Worm (Caenorhabditis elegans) whole organism, young adult: Measurements from ENCODE around the gene Y38F1A.4.
A peak's percentile ranks its signal among the peaks of the same experiment; 100 is the strongest.

ENCODE experiments used
- B0019.2 ChIP-seq: fragments of 200-800 bp; sonication (Bioruptor generic); conservative IDR thresholded peaks from 2 replicates; pipeline ENCODE4 v1.3.6; 2022; ENCODE audit warnings: missing genetic modification reagents, missing genetic modification characterization, missing compliant biosample characterization
- B0261.1 ChIP-seq: sonication (generic microtip); optimal IDR thresholded peaks from 2 replicates; lab custom pipeline; 2016; ENCODE audit warnings: mild to moderate bottlenecking, missing genetic modification characterization, moderate library complexity, missing compliant biosample characterization
- B0336.3 ChIP-seq: fragments of 200-800 bp; sonication (Bioruptor generic); IDR thresholded peaks from 2 replicates; pipeline ENCODE4 v1.3.6; 2022; ENCODE audit warnings: missing genetic modification characterization, missing compliant biosample characterization
- C06A6.2 ChIP-seq: fragments of 200-800 bp; sonication (Bioruptor generic); conservative IDR thresholded peaks from 2 replicates; pipeline ENCODE4 v1.3.6; 2022; ENCODE audit warnings: missing genetic modification characterization, missing compliant biosample characterization
- D2030.7 ChIP-seq: fragments of 200-800 bp; sonication (Bioruptor generic); IDR thresholded peaks from 2 replicates; pipeline ENCODE4 v1.3.6; 2022; ENCODE audit warnings: missing genetic modification reagents, missing genetic modification characterization, missing compliant biosample characterization
- F33H1.4 ChIP-seq: fragments of 200-800 bp; sonication (Bioruptor generic); IDR thresholded peaks from 2 replicates; pipeline ENCODE4 v1.3.6; 2022; ENCODE audit warnings: missing genetic modification reagents, missing genetic modification characterization, missing compliant biosample characterization
- F37B4.10 ChIP-seq: fragments of 200-800 bp; sonication (Bioruptor generic); IDR thresholded peaks from 2 replicates; pipeline ENCODE4 v1.3.6; 2022; ENCODE audit warnings: missing genetic modification characterization, missing compliant biosample characterization
- F49E8.2 ChIP-seq: sonication (generic microtip); optimal IDR thresholded peaks from 3 replicates; lab custom pipeline; 2017; ENCODE audit warnings: missing genetic modification characterization, mild to moderate bottlenecking, missing compliant biosample characterization, antibody characterized with exemption, moderate library complexity; ENCODE audit not compliant: insufficient read depth
- F52B5.7 ChIP-seq: sonication (generic microtip); optimal IDR thresholded peaks from 2 replicates; lab custom pipeline; 2016; ENCODE audit warnings: mild to moderate bottlenecking, missing genetic modification characterization, missing compliant biosample characterization
- F57C9.4 ChIP-seq: sonication (generic microtip); optimal IDR thresholded peaks from 2 replicates; lab custom pipeline; 2017; ENCODE audit warnings: mild to moderate bottlenecking, missing genetic modification characterization, missing compliant biosample characterization
- K12H6.12 ChIP-seq: fragments of 200-800 bp; sonication (Bioruptor generic); optimal IDR thresholded peaks from 2 replicates; lab custom pipeline; 2018; ENCODE audit warnings: mild to moderate bottlenecking, missing genetic modification characterization, missing compliant biosample characterization
- T07F8.4 ChIP-seq: sonication (generic microtip); optimal IDR thresholded peaks from 2 replicates; lab custom pipeline; 2016; ENCODE audit warnings: mild to moderate bottlenecking, missing genetic modification characterization, moderate library complexity, missing compliant biosample characterization
- Y53F4B.3 ChIP-seq: fragments of 200-800 bp; sonication (Bioruptor generic); IDR thresholded peaks from 2 replicates; pipeline ENCODE4 v1.3.6; 2022; ENCODE audit warnings: missing genetic modification reagents, missing genetic modification characterization, missing compliant biosample characterization
- Y53G8AR.9 ChIP-seq: fragments of 200-800 bp; sonication (Bioruptor generic); conservative IDR thresholded peaks from 2 replicates; pipeline ENCODE4 v1.3.6; 2022; ENCODE audit warnings: missing genetic modification reagents, missing genetic modification characterization, missing compliant biosample characterization
- Y56A3A.18 ChIP-seq: fragments of 200-800 bp; sonication (Bioruptor generic); IDR thresholded peaks from 2 replicates; pipeline ENCODE4 v1.3.6; 2022; ENCODE audit warnings: missing genetic modification reagents, missing genetic modification characterization, missing compliant biosample characterization
- Y67H2A.10 ChIP-seq: fragments of 200-800 bp; sonication (Bioruptor generic); conservative IDR thresholded peaks from 2 replicates; pipeline ENCODE4 v1.3.6; 2022; ENCODE audit warnings: missing genetic modification reagents, missing genetic modification characterization, missing compliant biosample characterization
- Y79H2A.3 ChIP-seq: fragments of 200-800 bp; sonication (Bioruptor generic); conservative IDR thresholded peaks from 2 replicates; pipeline ENCODE4 v1.3.6; 2022; ENCODE audit warnings: missing genetic modification reagents, missing genetic modification characterization, missing compliant biosample characterization
- athp-1 ChIP-seq: sonication (generic microtip); optimal IDR thresholded peaks from 2 replicates; lab custom pipeline; 2017; ENCODE audit warnings: mild to moderate bottlenecking, missing genetic modification characterization, missing compliant biosample characterization
- cebp-1 ChIP-seq, 2 experiments: fragments of 200-800 bp in 1 of 2; sonication (Bioruptor generic) in 1 of 2; sonication (generic microtip) in 1 of 2; IDR thresholded peaks in 1 of 2; optimal IDR thresholded peaks in 1 of 2; 2 replicates each; pipeline versions ENCODE4 v1.3.6 to Lab custom; 2017 to 2022; ENCODE audit warnings: missing compliant biosample characterization in 2 of 2, missing genetic modification characterization in 2 of 2, mild to moderate bottlenecking in 1 of 2, missing genetic modification reagents in 1 of 2, moderate library complexity in 1 of 2
- ceh-27 ChIP-seq: fragments of 200-800 bp; sonication (Bioruptor generic); optimal IDR thresholded peaks from 2 replicates; lab custom pipeline; 2018; ENCODE audit warnings: mild to moderate bottlenecking, missing genetic modification characterization, moderate library complexity, missing compliant biosample characterization
- ceh-40 ChIP-seq: fragments of 200-800 bp; sonication (Bioruptor generic); IDR thresholded peaks from 2 replicates; pipeline ENCODE4 v1.3.6; 2022; ENCODE audit warnings: missing genetic modification characterization, missing compliant biosample characterization
- ceh-58 ChIP-seq: fragments of 200-800 bp; sonication (Bioruptor generic); IDR thresholded peaks from 2 replicates; pipeline ENCODE4 v1.3.6; 2022; ENCODE audit warnings: missing genetic modification characterization, missing compliant biosample characterization
- chd-7 ChIP-seq: sonication (generic microtip); optimal IDR thresholded peaks from 2 replicates; lab custom pipeline; 2016; ENCODE audit warnings: mild to moderate bottlenecking, missing genetic modification characterization, moderate library complexity, missing compliant biosample characterization
- dpl-1 ChIP-seq: fragments of 150-350 bp; optimal IDR thresholded peaks from 2 replicates; lab custom pipeline; 2014; ENCODE audit warnings: missing biosample characterization, missing genetic modification reagents, missing genetic modification characterization
- efl-1 ChIP-seq: fragments of 150-350 bp; optimal IDR thresholded peaks from 2 replicates; lab custom pipeline; 2014; ENCODE audit warnings: missing biosample characterization, missing genetic modification reagents, missing genetic modification characterization
- egl-18 ChIP-seq: fragments of 200-800 bp; sonication (Bioruptor generic); IDR thresholded peaks from 2 replicates; pipeline ENCODE4 v1.3.6; 2022; ENCODE audit warnings: missing genetic modification reagents, missing genetic modification characterization, missing compliant biosample characterization
- gei-17 ChIP-seq: fragments of 200-800 bp; sonication (Bioruptor generic); optimal IDR thresholded peaks from 2 replicates; lab custom pipeline; 2018; ENCODE audit warnings: mild to moderate bottlenecking, missing genetic modification characterization, missing compliant biosample characterization
- lag-1 ChIP-seq: fragments of 200-800 bp; sonication (Bioruptor generic); IDR thresholded peaks from 2 replicates; pipeline ENCODE4 v1.3.6; 2022; ENCODE audit warnings: missing genetic modification reagents, missing genetic modification characterization, missing compliant biosample characterization
- let-526 ChIP-seq: fragments of 200-800 bp; sonication (Bioruptor generic); IDR thresholded peaks from 2 replicates; pipeline ENCODE4 v1.3.6; 2022; ENCODE audit warnings: missing genetic modification reagents, missing genetic modification characterization, missing compliant biosample characterization
- lin-26 ChIP-seq: fragments of 200-800 bp; sonication (Bioruptor generic); IDR thresholded peaks from 2 replicates; pipeline ENCODE4 v1.3.6; 2022; ENCODE audit warnings: missing genetic modification reagents, missing genetic modification characterization, missing compliant biosample characterization
- lin-40 ChIP-seq: sonication (generic microtip); optimal IDR thresholded peaks from 2 replicates; lab custom pipeline; 2016; ENCODE audit warnings: missing genetic modification characterization, mild to moderate bottlenecking, missing compliant biosample characterization, missing genotype, missing genetic modification reagents
- lsy-27 ChIP-seq: sonication (generic microtip); optimal IDR thresholded peaks from 2 replicates; lab custom pipeline; 2017; ENCODE audit warnings: missing genetic modification characterization, mild to moderate bottlenecking, missing compliant biosample characterization, antibody characterized with exemption, missing genotype, borderline replicate concordance; ENCODE audit not compliant: insufficient read depth
- madf-8 ChIP-seq: fragments of 200-800 bp; sonication (Bioruptor generic); conservative IDR thresholded peaks from 2 replicates; pipeline ENCODE4 v1.3.6; 2022; ENCODE audit warnings: missing genetic modification reagents, missing genetic modification characterization, missing compliant biosample characterization
- nhr-80 ChIP-seq: sonication (generic microtip); optimal IDR thresholded peaks from 2 replicates; lab custom pipeline; 2016; ENCODE audit warnings: missing genetic modification characterization, missing compliant biosample characterization
- pbrm-1 ChIP-seq: fragments of 200-800 bp; sonication (Bioruptor generic); IDR thresholded peaks from 2 replicates; pipeline ENCODE4 v1.3.6; 2022; ENCODE audit warnings: missing genetic modification reagents, missing genetic modification characterization, missing compliant biosample characterization
- rec-8 ChIP-seq, 2 experiments: sonication (generic microtip); optimal IDR thresholded peaks; 2 replicates each; lab custom pipeline; 2016; ENCODE audit warnings: mild to moderate bottlenecking in 2 of 2, missing genetic modification characterization in 2 of 2, missing genetic modification reagents in 2 of 2, missing genotype in 2 of 2, missing biosample characterization in 1 of 2, missing compliant biosample characterization in 1 of 2, moderate library complexity in 1 of 2
- repo-1 ChIP-seq: sonication (generic microtip); optimal IDR thresholded peaks from 2 replicates; lab custom pipeline; 2017; ENCODE audit warnings: mild to moderate bottlenecking, missing genetic modification characterization, missing compliant biosample characterization
- sdz-38 ChIP-seq: sonication (generic microtip); optimal IDR thresholded peaks from 2 replicates; lab custom pipeline; 2016; ENCODE audit warnings: missing genotype, missing genetic modification characterization, missing compliant biosample characterization
- snpc-1.3 ChIP-seq: sonication (generic microtip); optimal IDR thresholded peaks from 2 replicates; lab custom pipeline; 2017; ENCODE audit warnings: missing genetic modification characterization, mild to moderate bottlenecking, missing compliant biosample characterization, antibody characterized with exemption, moderate library complexity, missing genotype, missing genetic modification reagents; ENCODE audit not compliant: insufficient read depth
- somi-1 ChIP-seq: fragments of 200-800 bp; sonication (Bioruptor generic); optimal IDR thresholded peaks from 2 replicates; lab custom pipeline; 2018; ENCODE audit warnings: mild to moderate bottlenecking, missing genetic modification characterization, missing compliant biosample characterization
- sptf-2 ChIP-seq: fragments of 200-800 bp; sonication (Bioruptor generic); optimal IDR thresholded peaks from 2 replicates; lab custom pipeline; 2018; ENCODE audit warnings: mild to moderate bottlenecking, missing genetic modification characterization, missing compliant biosample characterization
- tbx-9 ChIP-seq: sonication (generic microtip); optimal IDR thresholded peaks from 2 replicates; lab custom pipeline; 2016; ENCODE audit warnings: borderline replicate concordance, missing genetic modification characterization, inconsistent platforms, missing compliant biosample characterization
- tlf-1 ChIP-seq: fragments of 200-800 bp; sonication (Bioruptor generic); optimal IDR thresholded peaks from 2 replicates; lab custom pipeline; 2018; ENCODE audit warnings: mild to moderate bottlenecking, missing genetic modification characterization, missing compliant biosample characterization
- unc-130 ChIP-seq: sonication (generic microtip); optimal IDR thresholded peaks from 2 replicates; lab custom pipeline; 2016; ENCODE audit warnings: missing genetic modification reagents, missing genetic modification characterization, missing compliant biosample characterization
- xnd-1 ChIP-seq: sonication (generic microtip); optimal IDR thresholded peaks from 2 replicates; lab custom pipeline; 2016; ENCODE audit warnings: missing genotype, missing genetic modification reagents, missing genetic modification characterization, missing compliant biosample characterization
- ztf-18 ChIP-seq: sonication (generic microtip); optimal IDR thresholded peaks from 2 replicates; lab custom pipeline; 2016; ENCODE audit warnings: missing genotype, mild to moderate bottlenecking, missing genetic modification characterization, missing compliant biosample characterization
- ztf-25 ChIP-seq: fragments of 200-800 bp; sonication (Bioruptor generic); IDR thresholded peaks from 2 replicates; pipeline ENCODE4 v1.3.6; 2022; ENCODE audit warnings: missing genetic modification reagents, missing genetic modification characterization, missing compliant biosample characterization
- ztf-26 ChIP-seq: sonication (generic microtip); optimal IDR thresholded peaks from 2 replicates; lab custom pipeline; 2017; ENCODE audit warnings: missing genetic modification characterization, missing compliant biosample characterization

The Y38F1A.4 gene

DNA sequence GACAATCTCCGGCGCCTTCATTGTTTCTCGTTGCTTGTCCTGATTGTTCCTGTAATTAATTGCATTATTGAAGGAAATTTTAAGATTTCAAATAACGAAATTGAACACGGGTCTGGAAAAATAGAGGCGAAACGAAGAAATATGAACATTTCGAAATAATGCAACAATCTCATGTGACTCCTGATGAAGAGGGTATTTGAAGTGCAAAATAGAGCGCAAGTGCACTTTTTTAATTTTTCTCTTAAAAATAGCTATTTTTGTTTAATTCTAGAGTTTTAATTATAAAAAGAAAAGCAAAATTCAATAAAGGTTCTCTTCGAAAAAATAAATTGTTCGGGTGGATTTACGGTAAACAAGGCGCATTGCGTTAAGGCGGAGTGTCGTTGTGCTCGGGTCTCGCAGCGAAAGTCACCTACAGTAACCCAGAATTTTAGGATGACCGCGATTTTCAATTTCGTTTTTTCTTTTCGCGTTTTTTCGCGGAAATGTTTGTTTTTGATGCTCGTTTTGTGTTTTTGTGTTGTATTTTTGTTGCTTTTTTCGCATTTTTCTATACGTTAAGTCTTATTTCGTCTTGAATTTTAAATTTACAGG lies 50.5 kb downstream of the Y38F1A.4 start, which contains the start of the genes F58G1.2 and wago-4 (continued):
- TF ChIP-seq Y79H2A.3 (GFP tag; lab: Robert Waterston, UW) (0 out of 2 replicates have a peak, but pooled peaks have one; percentile 24), xnd-1 (peak; percentile 71), pbrm-1 (no peak), chd-7 (no peak), efl-1 (GFP tag; lab: Kevin White, UChicago) (peak; percentile 90), cebp-1 (GFP tag; IDR thresholded peaks at IDR 0.05; lab: Robert Waterston, UW) (no peak), cebp-1 (tag; optimal IDR thresholded peaks at IDR 0.05; lab: Kevin White, UChicago) (peak; percentile 51), snpc-1.3 (tag; lab: Kevin White, UChicago) (peak; percentile 53), F37B4.10 (GFP tag; lab: Robert Waterston, UW) (no peak), sdz-38 (no peak), egl-18 (GFP tag; lab: Robert Waterston, UW) (no peak), let-526 (no peak), ztf-18 (tag; lab: Kevin White, UChicago) (no peak), gei-17 (no peak), tlf-1 (GFP tag; lab: Kevin White, UChicago) (peak; percentile 43), lin-26 (GFP tag; lab: Robert Waterston, UW) (no peak), lsy-27 (no peak), rec-8 (tag; optimal IDR thresholded peaks at IDR 0.05; lab: Kevin White, UChicago) (no peak), B0019.2 (GFP tag; lab: Robert Waterston, UW) (no peak; the same call in 1 of the 2 replicates), ztf-26 (tag; lab: Kevin White, UChicago) (no peak), tbx-9 (tag; lab: Kevin White, UChicago) (no peak), sptf-2 (no peak), lin-40 (no peak), ceh-58 (GFP tag; lab: Robert Waterston, UW) (no peak), somi-1 (GFP tag; lab: Kevin White, UChicago) (no peak), F57C9.4 (no peak), Y67H2A.10 (GFP tag; lab: Robert Waterston, UW) (no peak), Y56A3A.18 (GFP tag; lab: Robert Waterston, UW) (no peak), F33H1.4 (GFP tag; lab: Robert Waterston, UW) (peak; percentile 96), madf-8 (GFP tag; lab: Robert Waterston, UW) (peak; percentile 83), repo-1 (tag; lab: Kevin White, UChicago) (no peak), lag-1 (GFP tag; lab: Robert Waterston, UW) (no peak), B0261.1 (tag; lab: Kevin White, UChicago) (no peak), ztf-25 (no peak), K12H6.12 (tag; lab: Kevin White, UChicago) (no peak), athp-1 (no peak), dpl-1 (GFP tag; lab: Kevin White, UChicago) (peak; percentile 88), C06A6.2 (no peak), F49E8.2 (tag; lab: Kevin White, UChicago) (peak; percentile 88), Y53F4B.3 (GFP tag; lab: Robert Waterston, UW) (peak; percentile 36; the same call in 1 of the 2 replicates), B0336.3 (GFP tag; lab: Robert Waterston, UW) (no peak), Y53G8AR.9 (no peak), F52B5.7 (tag; lab: Kevin White, UChicago) (no peak), ceh-27 (GFP tag; lab: Kevin White, UChicago) (no peak), nhr-80 (tag; lab: Kevin White, UChicago) (no peak), D2030.7 (GFP tag; lab: Robert Waterston, UW) (peak; percentile 86), ceh-40 (GFP tag; lab: Robert Waterston, UW) (no peak), unc-130 (GFP tag; lab: Kevin White, UChicago) (peak; percentile 10), T07F8.4 (no peak)
